Worm (Caenorhabditis elegans) whole organism, L4 larva: ENCODE data around the gene T25D3.4.

Source experiments
- R02D3.7 ChIP-seq: fragments of 150-350 bp; sonication (generic microtip); optimal IDR thresholded peaks from 3 replicates; lab custom pipeline; 2014; ENCODE audit warnings: missing biosample characterization, missing genetic modification characterization
- daf-19 ChIP-seq: fragments of 200-800 bp; sonication (Bioruptor generic); conservative IDR thresholded peaks from 2 replicates; pipeline ENCODE4 v1.3.6; 2022; ENCODE audit warnings: missing genetic modification characterization, missing compliant biosample characterization
- egl-27 ChIP-seq: sonication (generic microtip); optimal IDR thresholded peaks from 3 replicates; lab custom pipeline; 2017; ENCODE audit warnings: missing biosample characterization, missing genetic modification reagents, missing genetic modification characterization
- egl-43 ChIP-seq: fragments of 200-800 bp; sonication (Bioruptor generic); IDR thresholded peaks from 2 replicates; pipeline ENCODE4 v1.3.6; 2022; ENCODE audit warnings: missing genetic modification reagents, missing genetic modification characterization, missing compliant biosample characterization
- hlh-30 ChIP-seq: sonication (generic microtip); optimal IDR thresholded peaks from 2 replicates; lab custom pipeline; 2017; ENCODE audit warnings: antibody characterized with exemption, mild to moderate bottlenecking, missing genetic modification characterization, missing compliant biosample characterization; ENCODE audit not compliant: insufficient read depth
- lin-13 ChIP-seq: fragments of 150-350 bp; optimal IDR thresholded peaks from 2 replicates; lab custom pipeline; 2014; ENCODE audit warnings: missing biosample characterization, missing genetic modification reagents, missing genetic modification characterization
- lin-15B ChIP-seq: fragments of 150-350 bp; sonication (generic microtip); optimal IDR thresholded peaks from 3 replicates; lab custom pipeline; 2014; ENCODE audit warnings: missing biosample characterization, missing genetic modification characterization
- lir-3 ChIP-seq: sonication (generic microtip); optimal IDR thresholded peaks from 2 replicates; lab custom pipeline; 2016; ENCODE audit warnings: mild to moderate bottlenecking, missing genetic modification characterization, missing compliant biosample characterization
- mdl-1 ChIP-seq, 2 experiments: fragments of 150-350 bp in 1 of 2; sonication (generic microtip) in 1 of 2; optimal IDR thresholded peaks; 2 replicates each; lab custom pipeline; 2014 to 2017; ENCODE audit warnings: missing biosample characterization in 2 of 2, missing genetic modification characterization in 2 of 2
- nhr-237 ChIP-seq: sonication (generic microtip); optimal IDR thresholded peaks from 2 replicates; lab custom pipeline; 2017; ENCODE audit warnings: missing biosample characterization, missing genetic modification characterization
- nhr-25 ChIP-seq: sonication (generic microtip); optimal IDR thresholded peaks from 2 replicates; lab custom pipeline; 2017; ENCODE audit warnings: missing genetic modification characterization, mild to moderate bottlenecking, missing compliant biosample characterization, antibody characterized with exemption, moderate library complexity, borderline replicate concordance; ENCODE audit not compliant: insufficient read depth
- rbr-2 ChIP-seq: sonication (generic microtip); optimal IDR thresholded peaks from 2 replicates; lab custom pipeline; 2016; ENCODE audit warnings: missing genotype, missing genetic modification characterization, missing compliant biosample characterization
- snpc-1.2 ChIP-seq: fragments of 200-800 bp; sonication (Bioruptor generic); IDR thresholded peaks from 2 replicates; pipeline ENCODE4 v1.3.6; 2022; ENCODE audit warnings: missing genetic modification reagents, missing genetic modification characterization, missing compliant biosample characterization
- unc-62 ChIP-seq, 3 experiments: fragments of 150-350 bp in 1 of 3; sonication (generic microtip); optimal IDR thresholded peaks in 2 of 3; peaks in 1 of 3; 1 replicate in 1 of 3; 2 replicates in 2 of 3; lab custom pipeline; 2014 to 2017; ENCODE audit warnings: missing biosample characterization in 3 of 3, missing genetic modification characterization in 3 of 3, missing genetic modification reagents in 3 of 3, missing genotype in 1 of 3

DNA sequence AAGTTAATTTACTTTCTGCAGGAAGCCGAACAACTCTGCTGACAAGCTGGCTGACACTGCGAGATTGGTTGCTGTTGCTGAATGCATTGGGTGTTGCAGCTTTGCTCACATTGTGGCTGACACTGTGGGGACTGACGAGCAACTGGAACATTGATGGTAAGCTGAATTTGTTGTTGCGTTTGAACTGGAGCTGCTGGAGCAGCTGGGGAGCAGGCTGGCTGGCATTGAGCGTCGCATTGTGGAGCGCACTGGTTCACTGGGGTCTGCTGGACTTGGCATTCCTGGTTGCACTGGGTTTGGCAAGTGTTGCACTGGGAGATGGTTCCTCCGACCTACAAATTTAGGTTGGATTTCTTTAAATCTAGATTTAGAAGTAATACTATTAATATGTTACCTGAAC lies 45.6 kb downstream of the T25D3.4 start:
- TF ChIP-seq mdl-1 (tag; optimal IDR thresholded peaks at IDR 0.05; lab: Kevin White, UChicago) = no peak
- no peak for TF ChIP-seq lin-15B (tag; lab: Kevin White, UChicago)
- TF ChIP-seq egl-43 (GFP tag; lab: Robert Waterston, UW) = no peak
- no peak for TF ChIP-seq unc-62 (GFP tag; optimal IDR thresholded peaks at IDR 0.05 in 1 of 2; lab: Kevin White, UChicago)
- TF ChIP-seq unc-62 (tag; optimal IDR thresholded peaks at IDR 0.05; lab: Kevin White, UChicago) = no peak
- no peak for TF ChIP-seq egl-27 (tag; lab: Kevin White, UChicago)
- TF ChIP-seq nhr-25 (tag; lab: Kevin White, UChicago) = no peak
- no peak for TF ChIP-seq nhr-237 (tag; lab: Kevin White, UChicago)
- no peak for TF ChIP-seq lir-3 (tag; lab: Kevin White, UChicago)
- TF ChIP-seq lin-13 = no peak
- TF ChIP-seq daf-19 (GFP tag; lab: Robert Waterston, UW) = no peak
- no peak for TF ChIP-seq rbr-2
- no peak for TF ChIP-seq R02D3.7 (tag; lab: Kevin White, UChicago)
- no peak for TF ChIP-seq snpc-1.2 (GFP tag; lab: Robert Waterston, UW)
- TF ChIP-seq hlh-30 (tag; lab: Kevin White, UChicago) = no peak
